Fruit fly (Drosophila melanogaster) whole organism, embryonic: Measurements from ENCODE around the gene CG9643.

ENCODE experiments used
- CG10267 ChIP-seq: fragments of 200-800 bp; sonication (Bioruptor generic); optimal IDR thresholded peaks from 2 replicates; lab custom pipeline; 2018; ENCODE audit warnings: missing biosample characterization, mild to moderate bottlenecking, missing genetic modification characterization, moderate library complexity
- CG10462 ChIP-seq: fragments of 200-800 bp; sonication (Bioruptor generic); optimal IDR thresholded peaks from 2 replicates; lab custom pipeline; 2016; ENCODE audit warnings: missing biosample characterization, missing genetic modification characterization
- CG11398 ChIP-seq: fragments of 200-800 bp; sonication (Bioruptor generic); optimal IDR thresholded peaks from 2 replicates; lab custom pipeline; 2016; ENCODE audit warnings: missing biosample characterization, missing genetic modification characterization
- CG14441 ChIP-seq: fragments of 200-800 bp; sonication (Bioruptor generic); IDR thresholded peaks from 2 replicates; pipeline ENCODE4 v1.3.6; 2022; ENCODE audit warnings: missing biosample characterization, missing genetic modification characterization
- CG15269 ChIP-seq: fragments of 200-800 bp; sonication (Bioruptor generic); optimal IDR thresholded peaks from 2 replicates; lab custom pipeline; 2018; ENCODE audit warnings: missing biosample characterization, mild to moderate bottlenecking, missing genetic modification characterization, moderate library complexity
- CG1603 ChIP-seq: fragments of 200-800 bp; sonication (Bioruptor generic); optimal IDR thresholded peaks from 2 replicates; lab custom pipeline; 2019; ENCODE audit warnings: missing biosample characterization, mild to moderate bottlenecking, missing genetic modification characterization, moderate library complexity
- CG16813 ChIP-seq: fragments of 200-800 bp; sonication (Bioruptor generic); IDR thresholded peaks from 3 replicates; pipeline ENCODE4 v1.3.6; 2022; ENCODE audit warnings: missing biosample characterization, missing genetic modification characterization; ENCODE audit not compliant: partially characterized antibody
- CG17328 ChIP-seq: fragments of 200-800 bp; sonication (Bioruptor generic); IDR thresholded peaks from 2 replicates; pipeline ENCODE4 v1.3.6; 2022; ENCODE audit warnings: missing biosample characterization, missing genetic modification characterization
- CG31224 ChIP-seq: fragments of 200-800 bp; sonication (Bioruptor generic); IDR thresholded peaks from 2 replicates; pipeline ENCODE4 v1.3.6; 2022; ENCODE audit warnings: missing biosample characterization, missing genetic modification characterization
- CG31365 ChIP-seq: fragments of 200-800 bp; sonication (Bioruptor generic); optimal IDR thresholded peaks from 2 replicates; lab custom pipeline; 2018; ENCODE audit warnings: missing biosample characterization, mild to moderate bottlenecking, missing genetic modification characterization
- CG4360 ChIP-seq: fragments of 200-800 bp; sonication (Bioruptor generic); IDR thresholded peaks from 2 replicates; pipeline ENCODE4 v1.3.6; 2022; ENCODE audit warnings: missing biosample characterization, missing genetic modification characterization
- CG4424 ChIP-seq: fragments of 200-800 bp; sonication (Bioruptor generic); optimal IDR thresholded peaks from 3 replicates; lab custom pipeline; 2016; ENCODE audit warnings: missing biosample characterization, missing genetic modification characterization
- CG5245 ChIP-seq: fragments of 200-800 bp; sonication (Bioruptor generic); optimal IDR thresholded peaks from 3 replicates; lab custom pipeline; 2016; ENCODE audit warnings: missing biosample characterization, missing genetic modification characterization
- CG7357 ChIP-seq: fragments of 200-800 bp; sonication (Bioruptor generic); IDR thresholded peaks from 3 replicates; pipeline ENCODE4 v1.3.6; 2022; ENCODE audit warnings: missing biosample characterization, missing genetic modification characterization
- CG7839 ChIP-seq: fragments of 200-800 bp; sonication (Bioruptor generic); optimal IDR thresholded peaks from 3 replicates; lab custom pipeline; 2018; ENCODE audit warnings: missing biosample characterization, mild to moderate bottlenecking, missing genetic modification characterization, moderate library complexity
- CG8388 ChIP-seq: fragments of 200-800 bp; sonication (Bioruptor generic); optimal IDR thresholded peaks from 2 replicates; lab custom pipeline; 2019; ENCODE audit warnings: missing biosample characterization, mild to moderate bottlenecking, missing genetic modification characterization, moderate library complexity
- CG8944 ChIP-seq: fragments of 200-800 bp; sonication (Bioruptor generic); optimal IDR thresholded peaks from 3 replicates; lab custom pipeline; 2016; ENCODE audit warnings: missing biosample characterization, missing genetic modification characterization
- D19B ChIP-seq: fragments of 200-800 bp; sonication (Bioruptor generic); optimal IDR thresholded peaks from 2 replicates; lab custom pipeline; 2017; ENCODE audit warnings: missing biosample characterization, mild to moderate bottlenecking, missing genetic modification characterization
- HLH4C ChIP-seq: fragments of 200-800 bp; sonication (Bioruptor generic); IDR thresholded peaks from 3 replicates; pipeline ENCODE4 v1.3.6; 2022; ENCODE audit warnings: missing biosample characterization, missing genetic modification characterization; ENCODE audit not compliant: partially characterized antibody
- Myb ChIP-seq: fragments of 200-800 bp; sonication (Bioruptor generic); optimal IDR thresholded peaks from 2 replicates; lab custom pipeline; 2016; ENCODE audit warnings: missing biosample characterization, missing genetic modification characterization
- Trl ChIP-seq, 3 experiments: fragments of >200 bp in 2 of 3; fragments of 200-800 bp in 1 of 3; sonication (Bioruptor generic) in 1 of 3; optimal IDR thresholded peaks; 2 replicates in 1 of 3; 3 replicates in 2 of 3; lab custom pipeline; 2016 to 2017; ENCODE audit warnings: missing biosample characterization in 1 of 3, missing genetic modification characterization in 1 of 3
- YL-1 ChIP-seq: fragments of 200-800 bp; sonication (Bioruptor generic); optimal IDR thresholded peaks from 3 replicates; lab custom pipeline; 2017; ENCODE audit warnings: missing biosample characterization, mild to moderate bottlenecking, missing genetic modification characterization
- bigmax ChIP-seq: fragments of 200-800 bp; sonication (Bioruptor generic); optimal IDR thresholded peaks from 2 replicates; lab custom pipeline; 2018; ENCODE audit warnings: missing biosample characterization, mild to moderate bottlenecking, missing genetic modification characterization
- bsh ChIP-seq, 2 experiments: fragments of 200-800 bp; sonication (Bioruptor generic); optimal IDR thresholded peaks; 2 replicates each; lab custom pipeline; 2017 to 2018; ENCODE audit warnings: mild to moderate bottlenecking in 2 of 2, missing biosample characterization in 2 of 2, missing genetic modification characterization in 2 of 2, moderate library complexity in 1 of 2
- crol ChIP-seq: fragments of 200-800 bp; sonication (Bioruptor generic); IDR thresholded peaks from 2 replicates; pipeline ENCODE4 v1.3.6; 2022; ENCODE audit warnings: missing biosample characterization, missing genetic modification characterization
- dmrt99B ChIP-seq: fragments of 200-800 bp; sonication (Bioruptor generic); optimal IDR thresholded peaks from 2 replicates; lab custom pipeline; 2018; ENCODE audit warnings: missing biosample characterization, mild to moderate bottlenecking, missing genetic modification characterization, moderate library complexity
- en ChIP-seq: fragments of 200-800 bp; sonication (Bioruptor generic); optimal IDR thresholded peaks from 2 replicates; lab custom pipeline; 2016; ENCODE audit warnings: missing biosample characterization, missing genetic modification characterization
- fd3F ChIP-seq: fragments of 200-800 bp; sonication (Bioruptor generic); optimal IDR thresholded peaks from 2 replicates; lab custom pipeline; 2018; ENCODE audit warnings: missing biosample characterization, mild to moderate bottlenecking, missing genetic modification characterization, moderate library complexity
- gfzf ChIP-seq: fragments of 200-800 bp; sonication (Bioruptor generic); optimal IDR thresholded peaks from 2 replicates; lab custom pipeline; 2016; ENCODE audit warnings: missing biosample characterization, mild to moderate bottlenecking, missing genetic modification characterization, moderate library complexity
- inv ChIP-seq: fragments of 200-800 bp; sonication (Bioruptor generic); IDR thresholded peaks from 2 replicates; pipeline ENCODE4 v1.3.6; 2022; ENCODE audit warnings: missing biosample characterization, missing genetic modification characterization; ENCODE audit not compliant: partially characterized antibody
- jing ChIP-seq: fragments of 200-800 bp; sonication (Bioruptor generic); optimal IDR thresholded peaks from 2 replicates; lab custom pipeline; 2018; ENCODE audit warnings: missing biosample characterization, mild to moderate bottlenecking, missing genetic modification characterization
- lab ChIP-seq: fragments of 200-800 bp; sonication (Bioruptor generic); optimal IDR thresholded peaks from 3 replicates; lab custom pipeline; 2017; ENCODE audit warnings: missing biosample characterization, missing genetic modification characterization, mild to moderate bottlenecking, moderate library complexity, missing genetic modification reagents
- pan ChIP-seq, 4 experiments: fragments of >200 bp in 3 of 4; fragments of 200-800 bp in 1 of 4; sonication (Bioruptor generic) in 1 of 4; optimal IDR thresholded peaks in 3 of 4; IDR thresholded peaks in 1 of 4; 2 replicates each; pipeline versions ENCODE4 v1.3.6 to Lab custom; 2017 to 2022; ENCODE audit warnings: missing biosample characterization in 2 of 4, missing genetic modification characterization in 2 of 4, mixed read lengths in 1 of 4
- rib ChIP-seq: fragments of 200-800 bp; sonication (Bioruptor generic); IDR thresholded peaks from 2 replicates; pipeline ENCODE4 v1.3.6; 2022; ENCODE audit warnings: missing biosample characterization, missing genetic modification characterization
- sens-2 ChIP-seq: fragments of 200-800 bp; sonication (Bioruptor generic); IDR thresholded peaks from 2 replicates; pipeline ENCODE4 v1.3.6; 2022; ENCODE audit warnings: missing biosample characterization, missing genetic modification characterization
- sima ChIP-seq: fragments of 200-800 bp; sonication (Bioruptor generic); optimal IDR thresholded peaks from 2 replicates; lab custom pipeline; 2016; ENCODE audit warnings: missing biosample characterization, missing genetic modification characterization
- ssp ChIP-seq: fragments of 200-800 bp; sonication (Bioruptor generic); IDR thresholded peaks from 2 replicates; pipeline ENCODE4 v1.3.6; 2022; ENCODE audit warnings: missing biosample characterization, missing genetic modification characterization
- stwl ChIP-seq: fragments of 200-800 bp; sonication (Bioruptor generic); optimal IDR thresholded peaks from 3 replicates; lab custom pipeline; 2018; ENCODE audit warnings: missing biosample characterization, mild to moderate bottlenecking, missing genetic modification characterization, moderate library complexity
- tx ChIP-seq: fragments of 200-800 bp; sonication (Bioruptor generic); optimal IDR thresholded peaks from 2 replicates; lab custom pipeline; 2016; ENCODE audit warnings: missing biosample characterization, missing genetic modification characterization
- vnd ChIP-seq: fragments of 200-800 bp; sonication (Bioruptor generic); IDR thresholded peaks from 3 replicates; pipeline ENCODE4 v1.3.6; 2022; ENCODE audit warnings: missing biosample characterization, missing genetic modification characterization; ENCODE audit not compliant: partially characterized antibody
- zfh2 ChIP-seq: fragments of 200-800 bp; sonication (Bioruptor generic); optimal IDR thresholded peaks from 2 replicates; lab custom pipeline; 2016; ENCODE audit warnings: missing biosample characterization, missing genetic modification characterization

Gene CG9643

dm6 chr2L:2955659-2956058, 23.4 kb downstream of the CG9643 start (continued):
- no peak for TF ChIP-seq YL-1
- no peak for TF ChIP-seq sens-2 (GFP tag; lab: Robert Waterston, UW)
- no peak for TF ChIP-seq bigmax (GFP tag; lab: Kevin White, UChicago)
- TF ChIP-seq crol = peak; percentile 27; the same call in 1 of the 2 replicates
- no peak for TF ChIP-seq CG7357 (GFP tag; lab: Robert Waterston, UW)
- TF ChIP-seq D19B = no peak
- peak; percentile 79 for TF ChIP-seq CG4360 (GFP tag; lab: Robert Waterston, UW)
- no peak for TF ChIP-seq CG10462
- TF ChIP-seq bsh (GFP tag; optimal IDR thresholded peaks at IDR 0.05; lab: Kevin White, UChicago) = no peak
- TF ChIP-seq Trl (optimal IDR thresholded peaks at IDR 0.05; lab: Kevin White, UChicago) = peak; percentile 45 to 55
- no peak for TF ChIP-seq Trl (GFP tag; optimal IDR thresholded peaks at IDR 0.05; lab: Kevin White, UChicago)
- no peak for TF ChIP-seq fd3F (GFP tag; lab: Kevin White, UChicago)
- TF ChIP-seq rib (GFP tag; lab: Robert Waterston, UW) = no peak
- TF ChIP-seq CG14441 = no peak
- no peak for TF ChIP-seq dmrt99B (tag; lab: Kevin White, UChicago)
- no peak for TF ChIP-seq en
- no peak for TF ChIP-seq lab (GFP tag; lab: Kevin White, UChicago)
- no peak for TF ChIP-seq CG8388 (GFP tag; lab: Kevin White, UChicago)
- no peak for TF ChIP-seq inv (GFP tag; lab: Robert Waterston, UW)
- TF ChIP-seq CG5245 (GFP tag; lab: Kevin White, UChicago) = no peak
- no peak for TF ChIP-seq CG31365 (tag; lab: Kevin White, UChicago)
- TF ChIP-seq sima (GFP tag; lab: Kevin White, UChicago) = no peak
- TF ChIP-seq ssp = no peak
- TF ChIP-seq CG17328 (GFP tag; lab: Robert Waterston, UW) = no peak
- no peak for TF ChIP-seq pan (optimal IDR thresholded peaks at IDR 0.05; lab: Kevin White, UChicago)
- no peak for TF ChIP-seq pan (GFP tag; optimal IDR thresholded peaks at IDR 0.05 in 1 of 2, IDR thresholded peaks at IDR 0.05 in 1 of 2)
- no peak for TF ChIP-seq CG31224 (GFP tag; lab: Robert Waterston, UW)
- no peak for TF ChIP-seq jing (GFP tag; lab: Kevin White, UChicago)
- no peak for TF ChIP-seq tx

- TF ChIP-seq HLH4C = no peak
- 0 out of 3 replicates have a peak, but pooled peaks have one; percentile 24 for TF ChIP-seq CG16813 (GFP tag; lab: Robert Waterston, UW)
- no peak for TF ChIP-seq zfh2
- no peak for TF ChIP-seq CG15269 (tag; lab: Kevin White, UChicago)
- TF ChIP-seq stwl (tag; lab: Kevin White, UChicago) = peak; percentile 92
- TF ChIP-seq CG10267 (tag; lab: Kevin White, UChicago) = peak; percentile 41
- no peak for TF ChIP-seq vnd
- no peak for TF ChIP-seq CG11398 (GFP tag; lab: Kevin White, UChicago)
- TF ChIP-seq CG8944 = no peak
- peak; percentile 41 for TF ChIP-seq gfzf
- peak; percentile 7 for TF ChIP-seq Myb (GFP tag; lab: Kevin White, UChicago)
- peak; percentile 43 for TF ChIP-seq CG1603 (tag; lab: Kevin White, UChicago)
- no peak for TF ChIP-seq CG7839
- no peak for TF ChIP-seq CG4424 (GFP tag; lab: Kevin White, UChicago)
- TF ChIP-seq, all 482 proteins: peak for 6
These were observed 24.6 kb downstream of the CG9643 start, which contains the start of gene Rbp9 for dm6 chr2L:2954472-2954871. TSS of gene Rbp9 (plus strand) at chr2L:2954762.
